Fruit fly (Drosophila melanogaster) whole organism, prepupa: ENCODE data around the gene Cad87A.
A peak's percentile ranks its signal among the peaks of the same experiment; 100 is the strongest.

Experiments used
- Blimp-1 ChIP-seq: fragments of 200-800 bp; sonication (Bioruptor generic); optimal IDR thresholded peaks from 3 replicates; lab custom pipeline; 2017; ENCODE audit warnings: missing biosample characterization, missing genetic modification characterization, mild to moderate bottlenecking, moderate library complexity, missing genetic modification reagents
- CG10631 ChIP-seq: fragments of 200-800 bp; sonication (Bioruptor generic); optimal IDR thresholded peaks from 2 replicates; lab custom pipeline; 2016; ENCODE audit warnings: missing biosample characterization, missing genetic modification characterization
- CG10669 ChIP-seq: fragments of 200-800 bp; sonication (Bioruptor generic); optimal IDR thresholded peaks from 3 replicates; lab custom pipeline; 2018; ENCODE audit warnings: missing biosample characterization, mild to moderate bottlenecking, missing genetic modification characterization, moderate library complexity
- CG11294 ChIP-seq: fragments of 200-800 bp; sonication (Bioruptor generic); IDR thresholded peaks from 2 replicates; pipeline ENCODE4 v1.3.6; 2022; ENCODE audit warnings: missing biosample characterization, missing genetic modification characterization
- CG11762 ChIP-seq: fragments of 200-800 bp; sonication (Bioruptor generic); optimal IDR thresholded peaks from 3 replicates; lab custom pipeline; 2016; ENCODE audit warnings: missing biosample characterization, missing genetic modification characterization; ENCODE audit not compliant: insufficient read depth
- CG15336 ChIP-seq: fragments of 200-800 bp; sonication (Bioruptor generic); IDR thresholded peaks from 2 replicates; pipeline ENCODE4 v1.3.6; 2022; ENCODE audit warnings: missing biosample characterization, missing genetic modification characterization
- CG1621 ChIP-seq: fragments of 200-800 bp; sonication (Bioruptor generic); optimal IDR thresholded peaks from 3 replicates; lab custom pipeline; 2018; ENCODE audit warnings: missing biosample characterization, mild to moderate bottlenecking, missing genetic modification characterization
- CG3032 ChIP-seq: fragments of 200-800 bp; optimal IDR thresholded peaks from 2 replicates; lab custom pipeline; 2019; ENCODE audit warnings: missing biosample characterization, mild to moderate bottlenecking, missing genetic modification characterization, moderate library complexity
- CG31627 ChIP-seq: fragments of 200-800 bp; sonication (Bioruptor generic); optimal IDR thresholded peaks from 3 replicates; lab custom pipeline; 2016; ENCODE audit warnings: missing biosample characterization, missing genetic modification characterization
- CG32006 ChIP-seq: fragments of 200-800 bp; sonication (Bioruptor generic); optimal IDR thresholded peaks from 3 replicates; lab custom pipeline; 2017; ENCODE audit warnings: missing biosample characterization, mild to moderate bottlenecking, missing genetic modification characterization
- CG34406 ChIP-seq: fragments of 200-800 bp; sonication (Bioruptor generic); optimal IDR thresholded peaks from 3 replicates; lab custom pipeline; 2016; ENCODE audit warnings: missing biosample characterization, missing genetic modification characterization
- CG3919 ChIP-seq: fragments of 200-800 bp; sonication (Bioruptor generic); optimal IDR thresholded peaks from 3 replicates; lab custom pipeline; 2016; ENCODE audit warnings: missing biosample characterization, missing genetic modification characterization
- CG4318 ChIP-seq: fragments of 200-800 bp; sonication (Bioruptor generic); optimal IDR thresholded peaks from 3 replicates; lab custom pipeline; 2017; ENCODE audit warnings: missing biosample characterization, mild to moderate bottlenecking, missing genetic modification characterization
- CG6163 ChIP-seq: fragments of 200-800 bp; sonication (Bioruptor generic); IDR thresholded peaks from 3 replicates; pipeline ENCODE4 v1.3.6; 2022; ENCODE audit warnings: missing biosample characterization, missing genetic modification characterization
- CG6808 ChIP-seq: fragments of 200-800 bp; sonication (Bioruptor generic); optimal IDR thresholded peaks from 3 replicates; lab custom pipeline; 2017; ENCODE audit warnings: missing biosample characterization, missing genetic modification characterization, mild to moderate bottlenecking, moderate library complexity, missing genetic modification reagents
- CG6854 ChIP-seq: fragments of 200-800 bp; sonication (Bioruptor generic); optimal IDR thresholded peaks from 2 replicates; lab custom pipeline; 2017; ENCODE audit warnings: missing biosample characterization, mild to moderate bottlenecking, missing genetic modification characterization
- CG7368 ChIP-seq: fragments of 200-800 bp; sonication (Bioruptor generic); optimal IDR thresholded peaks from 3 replicates; lab custom pipeline; 2016; ENCODE audit warnings: missing biosample characterization, missing genetic modification characterization
- CG8119 ChIP-seq: fragments of 200-800 bp; sonication (Bioruptor generic); IDR thresholded peaks from 3 replicates; pipeline ENCODE4 v1.3.6; 2022; ENCODE audit warnings: missing biosample characterization, missing genetic modification characterization
- CG8319 ChIP-seq: fragments of 200-800 bp; sonication (Bioruptor generic); optimal IDR thresholded peaks from 3 replicates; lab custom pipeline; 2016; ENCODE audit warnings: missing biosample characterization, missing genetic modification characterization
- CG8632 ChIP-seq: fragments of 200-800 bp; sonication (Bioruptor generic); optimal IDR thresholded peaks from 3 replicates; lab custom pipeline; 2016; ENCODE audit warnings: missing biosample characterization, missing genetic modification characterization
- CG9139 ChIP-seq: fragments of 200-800 bp; sonication (Bioruptor generic); optimal IDR thresholded peaks from 3 replicates; lab custom pipeline; 2017; ENCODE audit warnings: missing biosample characterization, mild to moderate bottlenecking, missing genetic modification characterization
- Eip75B ChIP-seq: fragments of 200-800 bp; sonication (Bioruptor generic); optimal IDR thresholded peaks from 3 replicates; lab custom pipeline; 2016; ENCODE audit warnings: missing biosample characterization, missing genetic modification characterization
- Eip93F ChIP-seq: fragments of 200-800 bp; sonication (Bioruptor generic); optimal IDR thresholded peaks from 2 replicates; lab custom pipeline; 2016; ENCODE audit warnings: missing biosample characterization, mild to moderate bottlenecking, missing genetic modification characterization
- Ets96B ChIP-seq: fragments of 200-800 bp; optimal IDR thresholded peaks from 2 replicates; lab custom pipeline; 2019; ENCODE audit warnings: missing biosample characterization, mild to moderate bottlenecking, missing genetic modification characterization, moderate library complexity
- Gug ChIP-seq: fragments of 200-800 bp; sonication (Bioruptor generic); IDR thresholded peaks from 2 replicates; pipeline ENCODE4 v1.3.6; 2022; ENCODE audit warnings: missing biosample characterization, missing genetic modification characterization
- Hr38 ChIP-seq: sonication (Bioruptor generic); optimal IDR thresholded peaks from 2 replicates; lab custom pipeline; 2016; ENCODE audit warnings: missing biosample characterization, missing genetic modification characterization
- Hr39 ChIP-seq: fragments of 200-800 bp; sonication (Bioruptor generic); optimal IDR thresholded peaks from 2 replicates; lab custom pipeline; 2016; ENCODE audit warnings: missing biosample characterization, missing genetic modification characterization
- Hr4 ChIP-seq: fragments of 200-800 bp; sonication (Bioruptor generic); optimal IDR thresholded peaks from 3 replicates; lab custom pipeline; 2016; ENCODE audit warnings: missing biosample characterization, missing genetic modification characterization
- Lpt ChIP-seq: fragments of 200-800 bp; sonication (Bioruptor generic); optimal IDR thresholded peaks from 3 replicates; lab custom pipeline; 2016; ENCODE audit warnings: missing biosample characterization, missing genetic modification characterization
- Met ChIP-seq: fragments of 200-800 bp; sonication (Bioruptor generic); optimal IDR thresholded peaks from 3 replicates; lab custom pipeline; 2016; ENCODE audit warnings: missing biosample characterization, missing genetic modification characterization
- OdsH ChIP-seq: fragments of 200-800 bp; sonication (Bioruptor generic); optimal IDR thresholded peaks from 3 replicates; lab custom pipeline; 2016; ENCODE audit warnings: missing biosample characterization, missing genetic modification characterization
- Sox15 ChIP-seq: fragments of 200-800 bp; sonication (Bioruptor generic); optimal IDR thresholded peaks from 3 replicates; lab custom pipeline; 2016; ENCODE audit warnings: missing biosample characterization, missing genetic modification characterization
- achi ChIP-seq: fragments of 200-800 bp; sonication (Bioruptor generic); optimal IDR thresholded peaks from 3 replicates; lab custom pipeline; 2016; ENCODE audit warnings: missing biosample characterization, missing genetic modification characterization
- acj6 ChIP-seq: fragments of 200-800 bp; sonication (Bioruptor generic); optimal IDR thresholded peaks from 3 replicates; lab custom pipeline; 2016; ENCODE audit warnings: missing biosample characterization, missing genetic modification characterization
- cyc ChIP-seq: fragments of 200-800 bp; sonication (Bioruptor generic); optimal IDR thresholded peaks from 3 replicates; lab custom pipeline; 2016; ENCODE audit warnings: missing biosample characterization, missing genetic modification characterization
- dac ChIP-seq: fragments of 200-800 bp; sonication (Bioruptor generic); optimal IDR thresholded peaks from 2 replicates; lab custom pipeline; 2017; ENCODE audit warnings: missing biosample characterization, mild to moderate bottlenecking, missing genetic modification characterization
- dsx ChIP-seq: fragments of 200-800 bp; optimal IDR thresholded peaks from 3 replicates; lab custom pipeline; 2019; ENCODE audit warnings: missing biosample characterization, mild to moderate bottlenecking, missing genetic modification characterization, moderate library complexity; ENCODE audit not compliant: poor library complexity, severe bottlenecking
- eg ChIP-seq: fragments of 200-800 bp; sonication (Bioruptor generic); IDR thresholded peaks from 3 replicates; pipeline ENCODE4 v1.3.6; 2022; ENCODE audit warnings: missing biosample characterization, missing genetic modification characterization
- fd59A ChIP-seq: fragments of 200-800 bp; sonication (Bioruptor generic); optimal IDR thresholded peaks from 2 replicates; lab custom pipeline; 2017; ENCODE audit warnings: missing biosample characterization, mild to moderate bottlenecking, missing genetic modification characterization, missing genetic modification reagents
- fkh ChIP-seq: fragments of 200-800 bp; sonication (Bioruptor generic); optimal IDR thresholded peaks from 3 replicates; lab custom pipeline; 2017; ENCODE audit warnings: missing biosample characterization, mild to moderate bottlenecking, missing genetic modification characterization, moderate library complexity
- net ChIP-seq: fragments of 200-800 bp; sonication (Bioruptor generic); optimal IDR thresholded peaks from 3 replicates; lab custom pipeline; 2016; ENCODE audit warnings: missing biosample characterization, missing genetic modification characterization
- pdm3 ChIP-seq: fragments of 200-800 bp; sonication (Bioruptor generic); optimal IDR thresholded peaks from 3 replicates; lab custom pipeline; 2016; ENCODE audit warnings: missing biosample characterization, missing genetic modification characterization
- salr ChIP-seq, 2 experiments: fragments of 200-800 bp; sonication (Bioruptor generic); optimal IDR thresholded peaks; 3 replicates each; lab custom pipeline; 2016 to 2018; ENCODE audit warnings: missing biosample characterization in 2 of 2, missing genetic modification characterization in 2 of 2, mild to moderate bottlenecking in 1 of 2
- ss ChIP-seq, 2 experiments: fragments of 200-800 bp; sonication (Bioruptor generic); optimal IDR thresholded peaks; 2 replicates in 1 of 2; 3 replicates in 1 of 2; lab custom pipeline; 2017 to 2018; ENCODE audit warnings: mild to moderate bottlenecking in 2 of 2, missing biosample characterization in 2 of 2, missing genetic modification characterization in 2 of 2, moderate library complexity in 1 of 2
- svp ChIP-seq: fragments of 200-800 bp; sonication (Bioruptor generic); peaks from one replicate; lab custom pipeline; 2016; ENCODE audit warnings: missing biosample characterization, missing genetic modification characterization
- topi ChIP-seq: fragments of 200-800 bp; sonication (Bioruptor generic); optimal IDR thresholded peaks from 3 replicates; lab custom pipeline; 2016; ENCODE audit warnings: missing biosample characterization, missing genetic modification characterization
- vri ChIP-seq: fragments of 200-800 bp; sonication (Bioruptor generic); optimal IDR thresholded peaks from 3 replicates; lab custom pipeline; 2016; ENCODE audit warnings: missing biosample characterization, mild to moderate bottlenecking, missing genetic modification characterization

Cad87A gene

DNA sequence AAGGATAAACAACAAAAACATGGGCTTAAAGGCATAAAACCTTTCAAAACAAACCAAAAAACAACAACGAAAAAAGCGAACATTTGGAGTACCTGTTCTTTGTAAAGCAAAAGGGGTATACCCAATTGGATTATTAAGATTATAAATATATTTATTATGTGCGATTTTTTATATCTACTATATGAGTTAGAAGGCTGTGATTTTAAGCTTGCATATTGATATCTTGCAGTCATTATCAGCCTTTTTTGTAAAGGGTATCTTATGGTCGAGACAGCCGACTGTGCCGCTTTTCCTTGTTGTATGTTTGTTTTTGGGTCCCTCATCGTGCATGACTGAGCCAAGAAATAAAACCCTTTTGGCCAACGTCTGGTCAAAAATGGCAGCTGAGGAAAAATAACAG lies 76.2 kb downstream of the Cad87A start (continued):
- TF ChIP-seq CG31627 (GFP tag; lab: Kevin White, UChicago) (no peak), CG4318 (GFP tag; lab: Kevin White, UChicago) (no peak), CG34406 (GFP tag; lab: Kevin White, UChicago) (peak; percentile 44), Gug (GFP tag; lab: Robert Waterston, UW) (no peak), Ets96B (tag; lab: Kevin White, UChicago) (peak; percentile 18), salr (GFP tag; optimal IDR thresholded peaks at IDR 0.05; lab: Kevin White, UChicago) (no peak), CG9139 (no peak), Sox15 (GFP tag; lab: Kevin White, UChicago) (no peak), vri (peak; percentile 30), net (peak; percentile 1), pdm3 (GFP tag; lab: Kevin White, UChicago) (no peak), Met (peak; percentile 56), Hr4 (GFP tag; lab: Kevin White, UChicago) (no peak), dsx (no peak), CG6854 (GFP tag; lab: Kevin White, UChicago) (peak; percentile 33), acj6 (peak; percentile 43), CG32006 (GFP tag; lab: Kevin White, UChicago) (no peak), Eip93F (GFP tag; lab: Kevin White, UChicago) (peak; percentile 60), CG1621 (tag; lab: Kevin White, UChicago) (no peak), eg (no peak), dac (GFP tag; lab: Kevin White, UChicago) (no peak), Hr38 (no peak), cyc (GFP tag; lab: Kevin White, UChicago) (peak; percentile 76), CG6808 (GFP tag; lab: Kevin White, UChicago) (no peak), ss (GFP tag; optimal IDR thresholded peaks at IDR 0.05; lab: Kevin White, UChicago) (no peak), CG11762 (peak; percentile 53), CG10669 (GFP tag; lab: Kevin White, UChicago) (peak; percentile 34)

DNA sequence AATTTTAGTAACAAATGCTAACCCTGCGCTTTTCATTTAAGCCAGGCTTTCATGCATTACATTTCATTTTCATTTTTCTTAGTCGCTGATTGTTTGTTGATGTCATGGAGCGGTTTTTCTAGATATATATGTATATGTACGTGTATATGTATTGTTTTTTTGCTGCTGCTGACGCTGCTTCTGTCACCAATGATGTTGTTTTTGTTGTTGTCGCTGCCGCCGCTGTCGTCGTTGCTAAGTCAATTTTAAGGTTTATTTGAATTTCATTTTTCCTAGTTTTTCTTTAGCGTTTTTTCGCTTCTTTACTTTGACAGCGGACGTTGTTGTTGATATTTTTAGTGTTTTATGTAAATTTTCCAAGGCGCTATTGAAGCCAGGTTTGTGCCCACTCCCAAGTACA lies 78.8 kb downstream of the Cad87A start:
- TF ChIP-seq cyc (GFP tag; lab: Kevin White, UChicago) (no peak), CG32006 (GFP tag; lab: Kevin White, UChicago) (no peak), CG8632 (no peak), fkh (peak; percentile 17), CG3919 (GFP tag; lab: Kevin White, UChicago) (no peak), dsx (no peak)

DNA sequence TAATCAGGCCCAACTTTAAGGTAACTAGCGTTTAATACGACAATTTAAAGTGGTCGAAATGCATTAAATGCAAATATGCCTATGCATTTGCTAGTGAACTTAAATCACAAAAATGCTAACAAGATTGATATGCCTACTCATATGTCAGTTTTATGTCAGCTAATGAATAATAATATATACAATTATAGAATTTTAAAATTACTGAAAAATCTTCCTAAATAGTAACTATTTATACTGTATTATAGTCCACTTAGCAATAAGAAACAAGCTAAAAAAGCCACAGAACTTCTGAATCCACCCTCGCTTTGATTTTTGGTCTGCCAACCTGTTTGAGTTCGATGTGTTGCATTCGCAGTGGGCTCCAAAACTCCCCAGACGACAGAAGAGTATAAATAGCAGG lies 79.3 kb downstream of the Cad87A start:
- TF ChIP-seq fkh (no peak), CG6163 (GFP tag; lab: Robert Waterston, UW) (peak; percentile 64; the same call in 2 of the 3 replicates), topi (GFP tag; lab: Kevin White, UChicago) (no peak), dsx (no peak), svp (GFP tag; lab: Kevin White, UChicago) (peak; percentile 73), CG3032 (tag; lab: Kevin White, UChicago) (peak; percentile 41), CG6808 (GFP tag; lab: Kevin White, UChicago) (peak; percentile 26), Ets96B (tag; lab: Kevin White, UChicago) (peak; percentile 64), Lpt (GFP tag; lab: Kevin White, UChicago) (no peak), CG11294 (GFP tag; lab: Robert Waterston, UW) (no peak), CG8632 (no peak), CG4318 (GFP tag; lab: Kevin White, UChicago) (no peak), vri (no peak), Sox15 (GFP tag; lab: Kevin White, UChicago) (no peak), Blimp-1 (peak; percentile 11), fd59A (GFP tag; lab: Kevin White, UChicago) (no peak), CG8319 (GFP tag; lab: Kevin White, UChicago) (peak; percentile 13), CG7368 (GFP tag; lab: Kevin White, UChicago) (no peak), CG10631 (peak; percentile 6), eg (peak; percentile 56), OdsH (GFP tag; lab: Kevin White, UChicago) (no peak), Hr39 (GFP tag; lab: Kevin White, UChicago) (no peak), salr (GFP tag; optimal IDR thresholded peaks at IDR 0.05; lab: Kevin White, UChicago) (no peak), CG15336 (GFP tag; lab: Robert Waterston, UW) (no peak), CG8119 (GFP tag; lab: Robert Waterston, UW) (no peak), Hr4 (GFP tag; lab: Kevin White, UChicago) (no peak), CG6854 (GFP tag; lab: Kevin White, UChicago) (no peak), Eip75B (no peak), net (no peak), achi (GFP tag; lab: Kevin White, UChicago) (no peak), cyc (GFP tag; lab: Kevin White, UChicago) (peak; percentile 18), Met (no peak), ss (GFP tag; optimal IDR thresholded peaks at IDR 0.05; lab: Kevin White, UChicago) (peak in 1 of 2 experiments; percentile 24)
